Worm (Caenorhabditis elegans): ENCODE measurements around the gene acr-25.

DNA sequence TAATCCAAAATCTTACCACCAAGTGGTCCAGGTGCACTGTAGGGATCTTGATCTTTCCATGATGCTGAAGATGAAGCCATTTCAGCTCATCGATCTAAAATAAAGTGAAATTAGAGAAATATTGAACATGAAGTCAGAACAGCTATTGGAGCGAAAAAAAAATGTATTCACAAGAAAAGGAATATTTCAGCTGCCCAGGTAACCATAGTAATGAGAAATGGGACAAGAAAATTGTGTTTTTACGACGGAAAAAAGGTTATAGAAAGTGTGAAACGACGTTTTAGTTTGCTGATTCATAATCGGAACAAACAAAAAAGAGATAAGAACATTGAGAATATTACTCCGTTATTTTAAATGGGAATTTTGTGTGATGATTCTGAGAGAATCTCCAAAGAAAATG lies 9.0 kb downstream of the acr-25 start, which contains the start of gene Y73B6BL.27:
- no peak for TF ChIP-seq fos-1 (tag; optimal IDR thresholded peaks at IDR 0.05)
- TF ChIP-seq ama-1 (optimal IDR thresholded peaks at IDR 0.05) = no peak
- TF ChIP-seq hif-1 (tag; optimal IDR thresholded peaks at IDR 0.05) = no peak
- TF ChIP-seq ces-1 (GFP tag; optimal IDR thresholded peaks at IDR 0.05) = no peak
- TF ChIP-seq zag-1 (tag; optimal IDR thresholded peaks at IDR 0.05) = no peak
